Worm (Caenorhabditis elegans) whole organism, L3 larva: Measurements from ENCODE around the gene T02H6.5.

ENCODE experiments used
- ZK546.5 ChIP-seq: sonication (generic microtip); optimal IDR thresholded peaks from 2 replicates; lab custom pipeline; 2017; ENCODE audit warnings: missing biosample characterization, missing genetic modification characterization
- aly-2 ChIP-seq: fragments of 150-350 bp; optimal IDR thresholded peaks from 2 replicates; lab custom pipeline; 2014; ENCODE audit warnings: missing biosample characterization, missing genetic modification characterization
- ama-1 ChIP-seq: fragments of 150-350 bp; optimal IDR thresholded peaks from 2 replicates; lab custom pipeline; 2018
- ceh-28 ChIP-seq: fragments of 150-350 bp; optimal IDR thresholded peaks from 2 replicates; lab custom pipeline; 2014; ENCODE audit warnings: missing biosample characterization, missing genetic modification reagents, missing genetic modification characterization
- ceh-82 ChIP-seq: fragments of 150-350 bp; optimal IDR thresholded peaks from 2 replicates; lab custom pipeline; 2014; ENCODE audit warnings: missing biosample characterization, missing genetic modification characterization
- ceh-9 ChIP-seq: sonication (generic microtip); optimal IDR thresholded peaks from 2 replicates; lab custom pipeline; 2018; ENCODE audit warnings: missing biosample characterization, missing genetic modification characterization
- egl-27 ChIP-seq: sonication (generic microtip); optimal IDR thresholded peaks from 4 replicates; lab custom pipeline; 2017; ENCODE audit warnings: missing biosample characterization, missing genetic modification reagents, missing genetic modification characterization
- egl-5 ChIP-seq: fragments of 150-350 bp; optimal IDR thresholded peaks from 2 replicates; lab custom pipeline; 2017; ENCODE audit warnings: missing biosample characterization, missing genetic modification reagents, missing genetic modification characterization, inconsistent platforms
- elt-1 ChIP-seq: fragments of 150-350 bp; optimal IDR thresholded peaks from 2 replicates; lab custom pipeline; 2014; ENCODE audit warnings: missing biosample characterization, missing genetic modification characterization
- elt-2 ChIP-seq: sonication (generic microtip); optimal IDR thresholded peaks from 2 replicates; lab custom pipeline; 2016; ENCODE audit warnings: missing genetic modification reagents, mild to moderate bottlenecking, missing genetic modification characterization, missing compliant biosample characterization
- fkh-10 ChIP-seq: sonication (generic microtip); optimal IDR thresholded peaks from 2 replicates; lab custom pipeline; 2017; ENCODE audit warnings: missing biosample characterization, missing genetic modification reagents, missing genetic modification characterization
- fkh-2 ChIP-seq: fragments of 150-350 bp; optimal IDR thresholded peaks from 2 replicates; lab custom pipeline; 2014; ENCODE audit warnings: missing biosample characterization, missing genetic modification reagents, missing genetic modification characterization
- hmg-11 ChIP-seq: sonication (generic microtip); optimal IDR thresholded peaks from 2 replicates; lab custom pipeline; 2016; ENCODE audit warnings: missing genetic modification characterization, missing compliant biosample characterization
- jun-1 ChIP-seq: fragments of 150-350 bp; optimal IDR thresholded peaks from 2 replicates; lab custom pipeline; 2014; ENCODE audit warnings: missing biosample characterization, missing genetic modification reagents, missing genetic modification characterization
- lin-15B ChIP-seq: fragments of 150-350 bp; optimal IDR thresholded peaks from 2 replicates; lab custom pipeline; 2014; ENCODE audit warnings: missing biosample characterization, missing genetic modification characterization
- lin-39 ChIP-seq: fragments of 150-350 bp; optimal IDR thresholded peaks from 2 replicates; lab custom pipeline; 2018; ENCODE audit warnings: missing biosample characterization, missing genetic modification reagents, missing genetic modification characterization
- lsy-12 ChIP-seq: sonication (generic microtip); optimal IDR thresholded peaks from 2 replicates; lab custom pipeline; 2016; ENCODE audit warnings: mild to moderate bottlenecking, missing genetic modification characterization, missing compliant biosample characterization
- mdl-1 ChIP-seq: fragments of 150-350 bp; optimal IDR thresholded peaks from 2 replicates; lab custom pipeline; 2014; ENCODE audit warnings: missing biosample characterization, missing genetic modification characterization
- mml-1 ChIP-seq: fragments of 150-350 bp; sonication (generic microtip); optimal IDR thresholded peaks from 3 replicates; lab custom pipeline; 2014; ENCODE audit warnings: missing biosample characterization, missing genetic modification characterization
- nfya-1 ChIP-seq: sonication (generic microtip); optimal IDR thresholded peaks from 2 replicates; lab custom pipeline; 2017; ENCODE audit warnings: missing genetic modification characterization, mild to moderate bottlenecking, missing compliant biosample characterization, antibody characterized with exemption, moderate library complexity; ENCODE audit not compliant: insufficient read depth
- nhr-11 ChIP-seq: fragments of 150-350 bp; optimal IDR thresholded peaks from 2 replicates; lab custom pipeline; 2014; ENCODE audit warnings: missing biosample characterization, missing genetic modification characterization
- nhr-23 ChIP-seq: fragments of 150-350 bp; optimal IDR thresholded peaks from 2 replicates; lab custom pipeline; 2014; ENCODE audit warnings: missing biosample characterization, missing genetic modification reagents, missing genetic modification characterization
- nhr-237 ChIP-seq: fragments of 150-350 bp; optimal IDR thresholded peaks from 2 replicates; lab custom pipeline; 2014; ENCODE audit warnings: missing biosample characterization, missing genetic modification characterization
- nhr-25 ChIP-seq: sonication (generic microtip); optimal IDR thresholded peaks from 2 replicates; lab custom pipeline; 2017; ENCODE audit warnings: missing biosample characterization, missing genetic modification characterization
- nhr-28 ChIP-seq: fragments of 150-350 bp; optimal IDR thresholded peaks from 2 replicates; lab custom pipeline; 2014; ENCODE audit warnings: missing biosample characterization, missing genetic modification characterization
- nhr-67 ChIP-seq: fragments of 150-350 bp; optimal IDR thresholded peaks from 2 replicates; lab custom pipeline; 2014; ENCODE audit warnings: missing biosample characterization, missing genetic modification characterization
- nhr-76 ChIP-seq: fragments of 150-350 bp; sonication (generic microtip); optimal IDR thresholded peaks from 5 replicates; lab custom pipeline; 2014; ENCODE audit warnings: missing biosample characterization, missing genetic modification characterization
- pha-4 ChIP-seq: fragments of 150-350 bp; optimal IDR thresholded peaks from 2 replicates; lab custom pipeline; 2014; ENCODE audit warnings: missing biosample characterization, missing genetic modification reagents, missing genetic modification characterization
- pqm-1 ChIP-seq: fragments of 150-350 bp; optimal IDR thresholded peaks from 2 replicates; lab custom pipeline; 2017; ENCODE audit warnings: missing biosample characterization, missing genetic modification characterization, inconsistent platforms
- sea-2 ChIP-seq: fragments of 150-350 bp; sonication (generic microtip); optimal IDR thresholded peaks from 4 replicates; lab custom pipeline; 2014; ENCODE audit warnings: missing biosample characterization, missing genetic modification reagents, missing genetic modification characterization
- snpc-4 ChIP-seq: fragments of 150-350 bp; optimal IDR thresholded peaks from 2 replicates; lab custom pipeline; 2014; ENCODE audit warnings: missing biosample characterization, missing genetic modification characterization
- unc-62 ChIP-seq: fragments of 150-350 bp; sonication (generic microtip); optimal IDR thresholded peaks from 4 replicates; lab custom pipeline; 2014; ENCODE audit warnings: missing biosample characterization, missing genetic modification reagents, missing genetic modification characterization
- zag-1 ChIP-seq: fragments of 150-350 bp; optimal IDR thresholded peaks from 2 replicates; lab custom pipeline; 2014; ENCODE audit warnings: missing biosample characterization, missing genetic modification characterization
- ztf-11 ChIP-seq: fragments of 150-350 bp; optimal IDR thresholded peaks from 2 replicates; lab custom pipeline; 2014; ENCODE audit warnings: missing biosample characterization, missing genetic modification characterization
- ztf-4 ChIP-seq: fragments of 150-350 bp; optimal IDR thresholded peaks from 2 replicates; lab custom pipeline; 2014; ENCODE audit warnings: missing biosample characterization, missing genetic modification characterization

The T02H6.5 gene

ce11 chrII:683467-683866 is 1.4 kb upstream of the T02H6.5 start, which contains the start of gene T02H6.6:
T02H6.6 (plus strand) TSS chrII:683767.
- no peak for TF ChIP-seq nhr-76
- TF ChIP-seq mml-1 (tag; lab: Kevin White, UChicago), result no peak
- TF ChIP-seq ceh-9, result no peak

ce11 chrII:689749-690148 is 4.8 kb downstream of the T02H6.5 start, which contains the start of gene T02H6.4:
T02H6.4 (plus strand) TSS chrII:690049.
- TF ChIP-seq egl-27 (tag; lab: Kevin White, UChicago) (no peak), lsy-12 (no peak), nhr-28 (no peak), unc-62 (no peak), hmg-11 (no peak), pqm-1 (tag; lab: Kevin White, UChicago) (no peak), elt-1 (tag; lab: Kevin White, UChicago) (no peak), ceh-82 (no peak), ZK546.5 (tag; lab: Kevin White, UChicago) (no peak), lin-39 (tag; lab: Kevin White, UChicago) (no peak), ceh-9 (no peak), ama-1 (lab: Kevin White, UChicago) (no peak)

- TF ChIP-seq hmg-11, result no peak
These were observed 6.6 kb downstream of the T02H6.5 start, which contains the start of gene T02H6.3 for ce11 chrII:691550-691949. T02H6.3 (plus strand) TSS chrII:691850.

- no peak for TF ChIP-seq unc-62
- TF ChIP-seq egl-5 (tag; lab: Kevin White, UChicago), result no peak
- no peak for TF ChIP-seq jun-1 (tag; lab: Kevin White, UChicago)
- TF ChIP-seq ztf-11, result no peak
- TF ChIP-seq nhr-76, result no peak
- TF ChIP-seq nhr-11, result no peak
- no peak for TF ChIP-seq nhr-67
- no peak for TF ChIP-seq zag-1
- TF ChIP-seq lin-39 (tag; lab: Kevin White, UChicago), result no peak
- TF ChIP-seq nhr-28, result no peak
- no peak for TF ChIP-seq fkh-2 (tag; lab: Kevin White, UChicago)
- TF ChIP-seq ceh-28, result no peak
- no peak for TF ChIP-seq nhr-23 (tag; lab: Kevin White, UChicago)
- TF ChIP-seq snpc-4, result no peak
- TF ChIP-seq, all 47 proteins: peak for 0
These were observed 16.1 kb downstream of the T02H6.5 start, which contains the start of gene T02H6.11 for ce11 chrII:701025-701370. T02H6.11 (minus strand) TSS chrII:701125.

- TF ChIP-seq ceh-9 (no peak), nhr-23 (tag; lab: Kevin White, UChicago) (no peak), fkh-10 (GFP tag; lab: Kevin White, UChicago) (no peak), jun-1 (tag; lab: Kevin White, UChicago) (no peak), ceh-82 (no peak), aly-2 (no peak), elt-2 (tag; lab: Kevin White, UChicago) (no peak), nhr-76 (no peak), nhr-237 (tag; lab: Kevin White, UChicago) (no peak), sea-2 (GFP tag; lab: Kevin White, UChicago) (no peak), elt-1 (tag; lab: Kevin White, UChicago) (no peak), nhr-25 (tag; lab: Kevin White, UChicago) (no peak), pha-4 (no peak), lin-15B (tag; lab: Kevin White, UChicago) (no peak), mdl-1 (tag; lab: Kevin White, UChicago) (no peak), ZK546.5 (tag; lab: Kevin White, UChicago) (no peak), nfya-1 (tag; lab: Kevin White, UChicago) (no peak), ztf-4 (tag; lab: Kevin White, UChicago) (no peak), lin-39 (tag; lab: Kevin White, UChicago) (no peak)
These were observed 16.6 kb downstream of the T02H6.5 start, which contains the start of gene thoc-1 for ce11 chrII:701371-702139. thoc-1 (plus strand) TSS chrII:702107.
